Fruit fly (Drosophila melanogaster): ENCODE results near the gene Hsp68.

Gene Hsp68

DNA sequence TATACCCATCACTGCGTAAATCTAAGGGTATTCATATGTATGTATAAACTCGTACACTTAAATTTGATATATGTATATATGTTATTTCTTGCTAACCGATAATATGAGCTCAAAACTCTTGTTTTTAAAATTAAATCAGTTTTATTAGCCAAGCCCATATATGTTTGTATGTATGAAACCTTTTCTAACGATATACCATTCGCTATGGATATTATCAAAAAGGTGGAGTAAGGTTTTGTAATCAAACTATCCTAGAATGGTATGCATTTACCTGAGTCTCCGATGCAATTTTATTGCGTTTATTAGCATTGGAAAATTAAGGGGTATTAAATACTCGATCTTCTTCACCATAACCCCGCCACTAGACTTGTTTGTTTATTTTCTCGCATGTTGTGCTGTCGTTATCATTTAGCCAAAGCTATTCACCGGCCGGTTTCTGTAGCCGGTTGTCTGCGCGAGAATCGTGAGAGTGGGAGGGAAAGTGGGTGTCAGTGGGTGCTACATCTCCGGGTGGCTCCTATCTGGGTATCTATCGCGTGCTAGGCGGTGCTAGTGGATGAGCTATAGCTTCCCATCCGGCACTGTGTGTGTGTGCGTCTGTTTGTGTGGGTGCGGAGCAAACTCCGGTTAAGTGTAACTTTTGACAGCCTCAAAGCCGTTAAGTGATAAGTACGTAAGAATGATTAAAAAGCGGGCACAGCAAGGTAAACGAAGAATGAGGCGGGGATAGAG lies 49.2 kb downstream of the Hsp68 start (continued):
- TF ChIP-seq CG6854 (GFP tag; optimal IDR thresholded peaks at IDR 0.05), result peak; percentile 2
- TF ChIP-seq gce (GFP tag; IDR thresholded peaks at IDR 0.05), result peak; percentile 56; the same call in 1 of the 3 replicates
- TF ChIP-seq gem (tag; optimal IDR thresholded peaks at IDR 0.05), result peak; percentile 68
- no peak for TF ChIP-seq pros (GFP tag; optimal IDR thresholded peaks at IDR 0.05)
- TF ChIP-seq D19B (GFP tag; optimal IDR thresholded peaks at IDR 0.05), result peak; percentile 94
- TF ChIP-seq PHDP (tag; optimal IDR thresholded peaks at IDR 0.05), result no peak
- no peak for TF ChIP-seq CG30020 (tag; optimal IDR thresholded peaks at IDR 0.05)
- TF ChIP-seq unpg (GFP tag; optimal IDR thresholded peaks at IDR 0.05), result peak; percentile 13
- peak; percentile 15 for TF ChIP-seq CG12104 (GFP tag; optimal IDR thresholded peaks at IDR 0.05)
- peak; percentile 16 for TF ChIP-seq Xbp1 (GFP tag; optimal IDR thresholded peaks at IDR 0.05)
- TF ChIP-seq bowl (GFP tag; IDR thresholded peaks at IDR 0.05), result 0 out of 2 replicates have a peak, but pooled peaks have one; percentile 17
- no peak for TF ChIP-seq H15 (GFP tag; IDR thresholded peaks at IDR 0.05)
- TF ChIP-seq CG6175 (GFP tag; IDR thresholded peaks at IDR 0.05), result no peak
- TF ChIP-seq Sox102F (GFP tag; optimal IDR thresholded peaks at IDR 0.05), result peak; percentile 19
- no peak for TF ChIP-seq CG5245 (GFP tag; optimal IDR thresholded peaks at IDR 0.05)
- TF ChIP-seq Pdp1 (GFP tag; optimal IDR thresholded peaks at IDR 0.05), result peak in 1 of 2 experiments; percentile 30
- TF ChIP-seq CG16813 (GFP tag; IDR thresholded peaks at IDR 0.05; ENCODE audit: partially characterized antibody), result no peak
- TF ChIP-seq CG7556 (GFP tag; optimal IDR thresholded peaks at IDR 0.05), result peak; percentile 55
- peak; percentile 19 for TF ChIP-seq pho (GFP tag; optimal IDR thresholded peaks at IDR 0.05)
- peak; percentile 57 for TF ChIP-seq Oli (tag; optimal IDR thresholded peaks at IDR 0.05)
- TF ChIP-seq Lim3 (GFP tag; IDR thresholded peaks at IDR 0.05), result no peak
- TF ChIP-seq CG10543 (GFP tag; optimal IDR thresholded peaks at IDR 0.05), result peak; percentile 29
- TF ChIP-seq CrebB (tag; optimal IDR thresholded peaks at IDR 0.05), result no peak
- no peak for TF ChIP-seq az2 (GFP tag; optimal IDR thresholded peaks at IDR 0.05)
- peak; percentile 31 for TF ChIP-seq CoRest (tag; optimal IDR thresholded peaks at IDR 0.05)
- TF ChIP-seq HHEX (GFP tag; optimal IDR thresholded peaks at IDR 0.05), result peak; percentile 8
- no peak for TF ChIP-seq lov (optimal IDR thresholded peaks at IDR 0.05)
- no peak for TF ChIP-seq lov (GFP tag; IDR thresholded peaks at IDR 0.05)
- peak; percentile 76 for TF ChIP-seq Hey (tag; optimal IDR thresholded peaks at IDR 0.05)
- no peak for TF ChIP-seq Bdp1 (GFP tag; optimal IDR thresholded peaks at IDR 0.05)
- TF ChIP-seq Awh (GFP tag; IDR thresholded peaks at IDR 0.05), result peak; percentile 19; the same call in 1 of the 2 replicates
- TF ChIP-seq Dad (GFP tag; optimal IDR thresholded peaks at IDR 0.05), result no peak
- TF ChIP-seq Meics (GFP tag; optimal IDR thresholded peaks at IDR 0.05), result peak; percentile 40
- 0 out of 4 replicates have a peak, but pooled peaks have one; percentile 51 for TF ChIP-seq chinmo (GFP tag; IDR thresholded peaks at IDR 0.05; ENCODE audit: partially characterized antibody)
- TF ChIP-seq D19A (tag; optimal IDR thresholded peaks at IDR 0.05), result peak; percentile 29
- no peak for TF ChIP-seq CG8359 (GFP tag; optimal IDR thresholded peaks at IDR 0.05; ENCODE audit: borderline replicate concordance)
- no peak for TF ChIP-seq CG34224 (GFP tag; IDR thresholded peaks at IDR 0.05; ENCODE audit: partially characterized antibody)
- no peak for TF ChIP-seq aop (GFP tag; IDR thresholded peaks at IDR 0.05)
- TF ChIP-seq knrl (GFP tag; IDR thresholded peaks at IDR 0.05; ENCODE audit: partially characterized antibody), result no peak
- TF ChIP-seq CG12659 (GFP tag; optimal IDR thresholded peaks at IDR 0.05), result peak; percentile 15
- TF ChIP-seq CG11504 (tag; optimal IDR thresholded peaks at IDR 0.05), result peak; percentile 52
- TF ChIP-seq seq (GFP tag; IDR thresholded peaks at IDR 0.05), result no peak
- peak; percentile 28 for TF ChIP-seq CG8388 (GFP tag; optimal IDR thresholded peaks at IDR 0.05)
- TF ChIP-seq Ssrp (tag; optimal IDR thresholded peaks at IDR 0.05), result peak; percentile 13
- TF ChIP-seq MBD-R2 (GFP tag; IDR thresholded peaks at IDR 0.05), result peak; percentile 15; the same call in 1 of the 2 replicates
- TF ChIP-seq bsh (GFP tag; optimal IDR thresholded peaks at IDR 0.05), result peak in 1 of 2 experiments; percentile 1
- TF ChIP-seq Trl (optimal IDR thresholded peaks at IDR 0.05), result no peak
- peak; percentile 17 for TF ChIP-seq Trl (GFP tag; optimal IDR thresholded peaks at IDR 0.05)
- TF ChIP-seq Dref (GFP tag; IDR thresholded peaks at IDR 0.05), result no peak

All from whole organism, embryonic.